Fruit fly (Drosophila melanogaster) whole organism, embryonic: ENCODE data around the gene CG6928.

ENCODE experiments used
- Atf6 ChIP-seq: fragments of 200-800 bp; sonication (Bioruptor generic); IDR thresholded peaks from 2 replicates; pipeline ENCODE4 v1.3.6; 2022; ENCODE audit warnings: missing biosample characterization, missing genetic modification characterization
- B-H1 ChIP-seq: fragments of 200-800 bp; sonication (Bioruptor generic); IDR thresholded peaks from 3 replicates; pipeline ENCODE4 v1.3.6; 2022; ENCODE audit warnings: missing biosample characterization, missing genetic modification characterization
- CG10959 ChIP-seq: fragments of 200-800 bp; sonication (Bioruptor generic); IDR thresholded peaks from 2 replicates; pipeline ENCODE4 v1.3.6; 2022; ENCODE audit warnings: missing biosample characterization, missing genetic modification characterization
- CG11085 ChIP-seq: fragments of 200-800 bp; sonication (Bioruptor generic); IDR thresholded peaks from 2 replicates; pipeline ENCODE4 v1.3.6; 2022; ENCODE audit warnings: missing biosample characterization, missing genetic modification characterization
- CG12769 ChIP-seq: fragments of 200-800 bp; sonication (Bioruptor generic); optimal IDR thresholded peaks from 2 replicates; lab custom pipeline; 2019; ENCODE audit warnings: missing biosample characterization, mild to moderate bottlenecking, missing genetic modification characterization, moderate library complexity
- CG14667 ChIP-seq: fragments of 200-800 bp; sonication (Bioruptor generic); IDR thresholded peaks from 2 replicates; pipeline ENCODE4 v1.3.6; 2022; ENCODE audit warnings: missing biosample characterization, missing genetic modification characterization
- CG14965 ChIP-seq: fragments of 200-800 bp; sonication (Bioruptor generic); optimal IDR thresholded peaks from 2 replicates; lab custom pipeline; 2016; ENCODE audit warnings: missing biosample characterization, missing genetic modification characterization, borderline replicate concordance
- CG17328 ChIP-seq: fragments of 200-800 bp; sonication (Bioruptor generic); IDR thresholded peaks from 2 replicates; pipeline ENCODE4 v1.3.6; 2022; ENCODE audit warnings: missing biosample characterization, missing genetic modification characterization
- CG34422 ChIP-seq: fragments of 200-800 bp; sonication (Bioruptor generic); IDR thresholded peaks from 3 replicates; pipeline ENCODE4 v1.3.6; 2022; ENCODE audit warnings: missing biosample characterization, missing genetic modification characterization
- CG42726 ChIP-seq: fragments of 200-800 bp; sonication (Bioruptor generic); IDR thresholded peaks from 2 replicates; pipeline ENCODE4 v1.3.6; 2022; ENCODE audit warnings: missing biosample characterization, missing genetic modification characterization; ENCODE audit not compliant: partially characterized antibody
- CG4424 ChIP-seq: fragments of 200-800 bp; sonication (Bioruptor generic); optimal IDR thresholded peaks from 3 replicates; lab custom pipeline; 2016; ENCODE audit warnings: missing biosample characterization, missing genetic modification characterization
- CG4820 ChIP-seq: fragments of 200-800 bp; sonication (Bioruptor generic); optimal IDR thresholded peaks from 3 replicates; lab custom pipeline; 2016; ENCODE audit warnings: missing biosample characterization, missing genetic modification characterization
- CG5953 ChIP-seq: fragments of 200-800 bp; sonication (Bioruptor generic); IDR thresholded peaks from 2 replicates; pipeline ENCODE4 v1.3.6; 2022; ENCODE audit warnings: missing biosample characterization, missing genetic modification characterization
- CG6175 ChIP-seq: fragments of 200-800 bp; sonication (Bioruptor generic); IDR thresholded peaks from 3 replicates; pipeline ENCODE4 v1.3.6; 2022; ENCODE audit warnings: missing biosample characterization, missing genetic modification characterization
- CG7271 ChIP-seq: fragments of 200-800 bp; sonication (Bioruptor generic); optimal IDR thresholded peaks from 2 replicates; lab custom pipeline; 2018; ENCODE audit warnings: missing biosample characterization, mild to moderate bottlenecking, missing genetic modification characterization, moderate library complexity
- CG7963 ChIP-seq: fragments of 200-800 bp; sonication (Bioruptor generic); IDR thresholded peaks from 3 replicates; pipeline ENCODE4 v1.3.6; 2022; ENCODE audit warnings: missing biosample characterization, missing genetic modification characterization; ENCODE audit not compliant: partially characterized antibody
- CG8359 ChIP-seq: fragments of 200-800 bp; sonication (Bioruptor generic); optimal IDR thresholded peaks from 2 replicates; lab custom pipeline; 2017; ENCODE audit warnings: missing biosample characterization, mild to moderate bottlenecking, missing genetic modification characterization, borderline replicate concordance
- Chrac-16 ChIP-seq: fragments of 200-800 bp; sonication (Bioruptor generic); optimal IDR thresholded peaks from 3 replicates; lab custom pipeline; 2016; ENCODE audit warnings: missing biosample characterization, missing genetic modification characterization
- CkIIα-i1 ChIP-seq: fragments of 200-800 bp; sonication (Bioruptor generic); IDR thresholded peaks from 2 replicates; pipeline ENCODE4 v1.3.6; 2022; ENCODE audit warnings: missing biosample characterization, missing genetic modification characterization
- Dad ChIP-seq: fragments of 200-800 bp; sonication (Bioruptor generic); optimal IDR thresholded peaks from 3 replicates; lab custom pipeline; 2016; ENCODE audit warnings: missing biosample characterization, missing genetic modification characterization
- Dip2 ChIP-seq: fragments of 200-800 bp; sonication (Bioruptor generic); IDR thresholded peaks from 2 replicates; pipeline ENCODE4 v1.3.6; 2022; ENCODE audit warnings: missing biosample characterization, missing genetic modification characterization
- Elba2 ChIP-seq: fragments of 200-800 bp; sonication (Bioruptor generic); optimal IDR thresholded peaks from 3 replicates; lab custom pipeline; 2016; ENCODE audit warnings: missing biosample characterization, missing genetic modification characterization
- PHDP ChIP-seq: fragments of 200-800 bp; sonication (Bioruptor generic); optimal IDR thresholded peaks from 3 replicates; lab custom pipeline; 2018; ENCODE audit warnings: missing biosample characterization, mild to moderate bottlenecking, missing genetic modification characterization, moderate library complexity
- Poxn ChIP-seq: fragments of 200-800 bp; sonication (Bioruptor generic); IDR thresholded peaks from 2 replicates; pipeline ENCODE4 v1.3.6; 2022; ENCODE audit warnings: missing biosample characterization, missing genetic modification characterization
- ase ChIP-seq: fragments of 200-800 bp; sonication (Bioruptor generic); IDR thresholded peaks from 3 replicates; pipeline ENCODE4 v1.3.6; 2022; ENCODE audit warnings: missing biosample characterization, missing genetic modification characterization
- ash1 ChIP-seq: fragments of 200-800 bp; sonication (Bioruptor generic); optimal IDR thresholded peaks from 2 replicates; lab custom pipeline; 2018; ENCODE audit warnings: missing biosample characterization, mild to moderate bottlenecking, missing genetic modification characterization
- cad ChIP-seq: fragments of >200 bp; optimal IDR thresholded peaks from 2 replicates; lab custom pipeline; 2017; ENCODE audit warnings: missing biosample characterization, missing genetic modification characterization
- chinmo ChIP-seq: fragments of 200-800 bp; sonication (Bioruptor generic); IDR thresholded peaks from 4 replicates; pipeline ENCODE4 v1.3.6; 2022; ENCODE audit warnings: missing biosample characterization, missing genetic modification characterization; ENCODE audit not compliant: partially characterized antibody
- dati ChIP-seq: fragments of 200-800 bp; sonication (Bioruptor generic); IDR thresholded peaks from 2 replicates; pipeline ENCODE4 v1.3.6; 2022; ENCODE audit warnings: missing biosample characterization, missing genetic modification characterization
- dmrt99B ChIP-seq: fragments of 200-800 bp; sonication (Bioruptor generic); optimal IDR thresholded peaks from 2 replicates; lab custom pipeline; 2018; ENCODE audit warnings: missing biosample characterization, mild to moderate bottlenecking, missing genetic modification characterization, moderate library complexity
- emc ChIP-seq: fragments of 200-800 bp; sonication (Bioruptor generic); optimal IDR thresholded peaks from 2 replicates; lab custom pipeline; 2016; ENCODE audit warnings: missing biosample characterization, missing genetic modification characterization
- eyg ChIP-seq: fragments of 200-800 bp; sonication (Bioruptor generic); optimal IDR thresholded peaks from 3 replicates; lab custom pipeline; 2016; ENCODE audit warnings: missing biosample characterization, missing genetic modification characterization
- fd102C ChIP-seq: fragments of 200-800 bp; sonication (Bioruptor generic); optimal IDR thresholded peaks from 2 replicates; lab custom pipeline; 2018; ENCODE audit warnings: missing biosample characterization, mild to moderate bottlenecking, missing genetic modification characterization, moderate library complexity
- fru ChIP-seq: fragments of >200 bp; optimal IDR thresholded peaks from 2 replicates; lab custom pipeline; 2017
- gfzf ChIP-seq: fragments of 200-800 bp; sonication (Bioruptor generic); optimal IDR thresholded peaks from 2 replicates; lab custom pipeline; 2016; ENCODE audit warnings: missing biosample characterization, mild to moderate bottlenecking, missing genetic modification characterization, moderate library complexity
- hb ChIP-seq: fragments of 200-800 bp; sonication (Bioruptor generic); IDR thresholded peaks from 3 replicates; pipeline ENCODE4 v1.3.6; 2022; ENCODE audit warnings: missing biosample characterization, missing genetic modification characterization; ENCODE audit not compliant: partially characterized antibody
- hth ChIP-seq: fragments of >200 bp; optimal IDR thresholded peaks from 2 replicates; lab custom pipeline; 2017; ENCODE audit warnings: inconsistent platforms
- ind ChIP-seq: fragments of 200-800 bp; sonication (Bioruptor generic); optimal IDR thresholded peaks from 3 replicates; lab custom pipeline; 2016; ENCODE audit warnings: missing biosample characterization, missing genetic modification characterization
- insv ChIP-seq, 2 experiments: fragments of 200-800 bp; sonication (Bioruptor generic); optimal IDR thresholded peaks; 3 replicates each; lab custom pipeline; 2016 to 2018; ENCODE audit warnings: missing biosample characterization in 2 of 2, missing genetic modification characterization in 2 of 2
- jing ChIP-seq: fragments of 200-800 bp; sonication (Bioruptor generic); optimal IDR thresholded peaks from 2 replicates; lab custom pipeline; 2018; ENCODE audit warnings: missing biosample characterization, mild to moderate bottlenecking, missing genetic modification characterization
- pros ChIP-seq: fragments of 200-800 bp; sonication (Bioruptor generic); optimal IDR thresholded peaks from 3 replicates; lab custom pipeline; 2019; ENCODE audit warnings: missing biosample characterization, mild to moderate bottlenecking, missing genetic modification characterization, moderate library complexity
- pzg ChIP-seq: fragments of 200-800 bp; sonication (Bioruptor generic); optimal IDR thresholded peaks from 3 replicates; lab custom pipeline; 2018; ENCODE audit warnings: missing biosample characterization, mild to moderate bottlenecking, missing genetic modification characterization, moderate library complexity
- run ChIP-seq: fragments of 200-800 bp; sonication (Bioruptor generic); optimal IDR thresholded peaks from 3 replicates; lab custom pipeline; 2018; ENCODE audit warnings: missing biosample characterization, mild to moderate bottlenecking, missing genetic modification characterization
- sd ChIP-seq: fragments of 200-800 bp; sonication (Bioruptor generic); optimal IDR thresholded peaks from 3 replicates; lab custom pipeline; 2018; ENCODE audit warnings: missing biosample characterization, mild to moderate bottlenecking, missing genetic modification characterization, moderate library complexity
- sens-2 ChIP-seq: fragments of 200-800 bp; sonication (Bioruptor generic); IDR thresholded peaks from 2 replicates; pipeline ENCODE4 v1.3.6; 2022; ENCODE audit warnings: missing biosample characterization, missing genetic modification characterization
- sima ChIP-seq: fragments of 200-800 bp; sonication (Bioruptor generic); optimal IDR thresholded peaks from 2 replicates; lab custom pipeline; 2016; ENCODE audit warnings: missing biosample characterization, missing genetic modification characterization
- tio ChIP-seq: fragments of 200-800 bp; sonication (Bioruptor generic); optimal IDR thresholded peaks from 2 replicates; lab custom pipeline; 2017; ENCODE audit warnings: missing biosample characterization, missing genetic modification characterization, inconsistent platforms
- tna ChIP-seq: fragments of 200-800 bp; sonication (Bioruptor generic); IDR thresholded peaks from 2 replicates; pipeline ENCODE4 v1.3.6; 2022; ENCODE audit warnings: missing biosample characterization, missing genetic modification characterization; ENCODE audit not compliant: partially characterized antibody
- tup ChIP-seq: fragments of 200-800 bp; sonication (Bioruptor generic); optimal IDR thresholded peaks from 2 replicates; lab custom pipeline; 2016; ENCODE audit warnings: missing biosample characterization, mild to moderate bottlenecking, missing genetic modification characterization, moderate library complexity

CG6928 gene

dm6 chr3L:12002321-12003248 is at the start of gene CG6928, which contains the start of gene Pop2 (continued):
- TF ChIP-seq hb (GFP tag; lab: Robert Waterston, UW) = peak; percentile 62; the same call in 1 of the 3 replicates
- TF ChIP-seq sd (tag; lab: Kevin White, UChicago) = no peak
- TF ChIP-seq fd102C (GFP tag; lab: Kevin White, UChicago) = no peak
- peak; percentile 57 for TF ChIP-seq PHDP (tag; lab: Kevin White, UChicago)
- TF ChIP-seq CG6175 = no peak
- no peak for TF ChIP-seq run (tag; lab: Kevin White, UChicago)
- TF ChIP-seq CG4424 (GFP tag; lab: Kevin White, UChicago) = peak; percentile 65
- TF ChIP-seq Atf6 = peak; percentile 73
- TF ChIP-seq gfzf (GFP tag; lab: Kevin White, UChicago) = peak; percentile 45
- TF ChIP-seq pzg (GFP tag; lab: Kevin White, UChicago) = peak; percentile 88
- peak; percentile 72 for TF ChIP-seq emc (GFP tag; lab: Kevin White, UChicago)
- peak; percentile 82 for TF ChIP-seq Dad (GFP tag; lab: Kevin White, UChicago)
- TF ChIP-seq tio (GFP tag; lab: Kevin White, UChicago) = peak; percentile 59
- peak; percentile 31 for TF ChIP-seq CG7271 (tag; lab: Kevin White, UChicago)
- TF ChIP-seq CG42726 (GFP tag; lab: Robert Waterston, UW) = peak; percentile 57; the same call in 1 of the 2 replicates
- no peak for TF ChIP-seq CG12769 (tag; lab: Kevin White, UChicago)
- TF ChIP-seq chinmo (GFP tag; lab: Robert Waterston, UW) = peak; percentile 82
- TF ChIP-seq ash1 (GFP tag; lab: Kevin White, UChicago) = no peak
- TF ChIP-seq jing (GFP tag; lab: Kevin White, UChicago) = no peak
- peak; percentile 44 for TF ChIP-seq CG8359
- TF ChIP-seq CG5953 (GFP tag; lab: Robert Waterston, UW) = no peak
- peak; percentile 51 for TF ChIP-seq CG10959 (GFP tag; lab: Robert Waterston, UW)
- TF ChIP-seq CG4820 (GFP tag; lab: Kevin White, UChicago) = peak; percentile 71
- TF ChIP-seq Poxn (GFP tag; lab: Robert Waterston, UW) = no peak
- TF ChIP-seq ind (GFP tag; lab: Kevin White, UChicago) = peak; percentile 80
- peak; percentile 24 for TF ChIP-seq sima (GFP tag; lab: Kevin White, UChicago)
- TF ChIP-seq eyg (GFP tag; lab: Kevin White, UChicago) = peak; percentile 60
- no peak for TF ChIP-seq pros (GFP tag; lab: Kevin White, UChicago)
- TF ChIP-seq Dip2 (GFP tag; lab: Robert Waterston, UW) = no peak
- TF ChIP-seq CG7963 (GFP tag; lab: Robert Waterston, UW) = no peak
- peak; percentile 56; the same call in 1 of the 2 replicates for TF ChIP-seq CG11085 (GFP tag; lab: Robert Waterston, UW)
- TF ChIP-seq tna (GFP tag; lab: Robert Waterston, UW) = peak; percentile 34; the same call in 1 of the 2 replicates
- TF ChIP-seq Chrac-16 (GFP tag; lab: Kevin White, UChicago) = peak; percentile 84
- TF ChIP-seq CG34422 = peak; percentile 51; the same call in 2 of the 3 replicates
- TF ChIP-seq cad (GFP tag; lab: Kevin White, UChicago) = no peak
- TF ChIP-seq tup (GFP tag; lab: Kevin White, UChicago) = peak; percentile 55
- no peak for TF ChIP-seq CG14965 (GFP tag; lab: Kevin White, UChicago)
- TF ChIP-seq sens-2 = no peak
- TF ChIP-seq ase (GFP tag; lab: Robert Waterston, UW) = no peak
- no peak for TF ChIP-seq fru (lab: Kevin White, UChicago)
- TF ChIP-seq CkIIα-i1 (GFP tag; lab: Robert Waterston, UW) = no peak
- peak; percentile 56 for TF ChIP-seq CG14667
- TF ChIP-seq B-H1 = peak; percentile 55; the same call in 2 of the 3 replicates
- no peak for TF ChIP-seq hth (lab: Kevin White, UChicago)
- no peak for TF ChIP-seq Elba2
- TF ChIP-seq CG17328 = peak; percentile 69
- TF ChIP-seq insv (GFP tag; optimal IDR thresholded peaks at IDR 0.05; lab: Kevin White, UChicago) = peak in 1 of 2 experiments; percentile 53
- TF ChIP-seq dmrt99B (tag; lab: Kevin White, UChicago) = no peak
- TF ChIP-seq dati (GFP tag; lab: Robert Waterston, UW) = no peak
